Worm (Caenorhabditis elegans) whole organism, L4 larva: ENCODE data around the gene C46A5.4.
A peak's percentile ranks its signal among the peaks of the same experiment; 100 is the strongest.

Experiments used
- D1046.2 ChIP-seq: fragments of 200-800 bp; sonication (Bioruptor generic); IDR thresholded peaks from 2 replicates; pipeline ENCODE4 v1.3.6; 2022; ENCODE audit warnings: missing genetic modification characterization, missing compliant biosample characterization
- F10B5.3 ChIP-seq: sonication (generic microtip); optimal IDR thresholded peaks from 2 replicates; lab custom pipeline; 2016; ENCODE audit warnings: mild to moderate bottlenecking, missing genetic modification characterization, missing compliant biosample characterization
- F26F4.8 ChIP-seq: fragments of 200-800 bp; sonication (Bioruptor generic); conservative IDR thresholded peaks from 2 replicates; pipeline ENCODE4 v1.3.6; 2022; ENCODE audit warnings: missing genetic modification characterization, missing compliant biosample characterization
- F37D6.2 ChIP-seq: sonication (generic microtip); optimal IDR thresholded peaks from 2 replicates; lab custom pipeline; 2016; ENCODE audit warnings: mild to moderate bottlenecking, missing genetic modification characterization, missing compliant biosample characterization
- T20F7.1 ChIP-seq: fragments of 200-800 bp; sonication (Bioruptor generic); optimal IDR thresholded peaks from 2 replicates; lab custom pipeline; 2018; ENCODE audit warnings: mild to moderate bottlenecking, missing genetic modification characterization, missing compliant biosample characterization
- ceh-28 ChIP-seq: fragments of 150-350 bp; optimal IDR thresholded peaks from 2 replicates; lab custom pipeline; 2014; ENCODE audit warnings: missing biosample characterization, missing genetic modification reagents, missing genetic modification characterization
- ceh-32 ChIP-seq: sonication (generic microtip); optimal IDR thresholded peaks from 2 replicates; lab custom pipeline; 2016; ENCODE audit warnings: mild to moderate bottlenecking, missing genetic modification characterization, missing compliant biosample characterization; ENCODE audit not compliant: poor library complexity
- ceh-62 ChIP-seq: sonication (generic microtip); optimal IDR thresholded peaks from 2 replicates; lab custom pipeline; 2017; ENCODE audit warnings: missing biosample characterization, missing genetic modification characterization
- cey-2 ChIP-seq: sonication (generic microtip); optimal IDR thresholded peaks from 3 replicates; lab custom pipeline; 2017; ENCODE audit warnings: missing genetic modification characterization, mild to moderate bottlenecking, missing compliant biosample characterization, antibody characterized with exemption, borderline replicate concordance; ENCODE audit not compliant: insufficient read depth
- ctbp-1 ChIP-seq: fragments of 200-800 bp; sonication (Bioruptor generic); IDR thresholded peaks from 2 replicates; pipeline ENCODE4 v1.3.6; 2022; ENCODE audit warnings: missing genetic modification reagents, missing genetic modification characterization, missing compliant biosample characterization
- daf-8 ChIP-seq: fragments of 200-800 bp; sonication (Bioruptor generic); IDR thresholded peaks from 2 replicates; pipeline ENCODE4 v1.3.6; 2022; ENCODE audit warnings: missing genetic modification characterization, missing compliant biosample characterization
- dmd-9 ChIP-seq: fragments of 200-800 bp; sonication (Bioruptor generic); IDR thresholded peaks from 2 replicates; pipeline ENCODE4 v1.3.6; 2022; ENCODE audit warnings: missing genetic modification reagents, missing genetic modification characterization, missing compliant biosample characterization
- dpl-1 ChIP-seq: fragments of 150-350 bp; optimal IDR thresholded peaks from 2 replicates; lab custom pipeline; 2014; ENCODE audit warnings: missing biosample characterization, missing genetic modification reagents, missing genetic modification characterization
- dve-1 ChIP-seq: sonication (generic microtip); optimal IDR thresholded peaks from 2 replicates; lab custom pipeline; 2017; ENCODE audit warnings: antibody characterized with exemption, mild to moderate bottlenecking, missing genetic modification characterization, missing compliant biosample characterization; ENCODE audit not compliant: insufficient read depth
- fkh-10 ChIP-seq: fragments of 150-350 bp; optimal IDR thresholded peaks from 2 replicates; lab custom pipeline; 2014; ENCODE audit warnings: missing biosample characterization, missing genetic modification reagents, missing genetic modification characterization
- hif-1 ChIP-seq, 2 experiments: sonication (generic microtip); optimal IDR thresholded peaks; 2 replicates each; lab custom pipeline; 2016 to 2017; ENCODE audit warnings: missing compliant biosample characterization in 2 of 2, missing genetic modification characterization in 2 of 2, missing genetic modification reagents in 2 of 2, missing genotype in 2 of 2, mild to moderate bottlenecking in 1 of 2
- hlh-11 ChIP-seq: fragments of 200-800 bp; sonication (Bioruptor generic); optimal IDR thresholded peaks from 2 replicates; lab custom pipeline; 2018; ENCODE audit warnings: mild to moderate bottlenecking, missing genetic modification characterization, missing compliant biosample characterization
- hlh-30 ChIP-seq: sonication (generic microtip); optimal IDR thresholded peaks from 2 replicates; lab custom pipeline; 2017; ENCODE audit warnings: antibody characterized with exemption, mild to moderate bottlenecking, missing genetic modification characterization, missing compliant biosample characterization; ENCODE audit not compliant: insufficient read depth
- jun-1 ChIP-seq: fragments of 150-350 bp; optimal IDR thresholded peaks from 2 replicates; lab custom pipeline; 2014; ENCODE audit warnings: missing biosample characterization, missing genetic modification reagents, missing genetic modification characterization
- lin-1 ChIP-seq: fragments of 200-800 bp; sonication (Bioruptor generic); IDR thresholded peaks from 2 replicates; pipeline ENCODE4 v1.3.6; 2022; ENCODE audit warnings: missing genetic modification reagents, missing genetic modification characterization, missing compliant biosample characterization
- lin-15B ChIP-seq: fragments of 150-350 bp; sonication (generic microtip); optimal IDR thresholded peaks from 3 replicates; lab custom pipeline; 2014; ENCODE audit warnings: missing biosample characterization, missing genetic modification characterization
- lsy-2 ChIP-seq, 2 experiments: fragments of 150-350 bp in 1 of 2; sonication (generic microtip) in 1 of 2; optimal IDR thresholded peaks; 2 replicates each; lab custom pipeline; 2014 to 2017; ENCODE audit warnings: missing biosample characterization in 2 of 2, missing genetic modification characterization in 2 of 2
- mdl-1 ChIP-seq, 2 experiments: fragments of 150-350 bp in 1 of 2; sonication (generic microtip) in 1 of 2; optimal IDR thresholded peaks; 2 replicates each; lab custom pipeline; 2014 to 2017; ENCODE audit warnings: missing biosample characterization in 2 of 2, missing genetic modification characterization in 2 of 2
- mep-1 ChIP-seq: fragments of 150-350 bp; sonication (generic microtip); optimal IDR thresholded peaks from 3 replicates; lab custom pipeline; 2014; ENCODE audit warnings: missing biosample characterization, missing genetic modification characterization
- mes-2 ChIP-seq: sonication (generic microtip); optimal IDR thresholded peaks from 2 replicates; lab custom pipeline; 2016; ENCODE audit warnings: missing genotype, mild to moderate bottlenecking, missing genetic modification characterization, missing compliant biosample characterization; ENCODE audit not compliant: poor library complexity, severe bottlenecking
- nhr-10 ChIP-seq: fragments of 150-350 bp; optimal IDR thresholded peaks from 2 replicates; lab custom pipeline; 2014; ENCODE audit warnings: missing biosample characterization, missing genetic modification characterization
- nhr-11 ChIP-seq: fragments of 150-350 bp; optimal IDR thresholded peaks from 2 replicates; lab custom pipeline; 2014; ENCODE audit warnings: missing biosample characterization, missing genetic modification characterization
- nhr-111 ChIP-seq: fragments of 200-800 bp; sonication (Bioruptor generic); optimal IDR thresholded peaks from 2 replicates; lab custom pipeline; 2018; ENCODE audit warnings: mild to moderate bottlenecking, missing genetic modification characterization, missing compliant biosample characterization
- nhr-237 ChIP-seq: sonication (generic microtip); optimal IDR thresholded peaks from 2 replicates; lab custom pipeline; 2017; ENCODE audit warnings: missing biosample characterization, missing genetic modification characterization
- nhr-41 ChIP-seq: fragments of 200-800 bp; sonication (Bioruptor generic); IDR thresholded peaks from 2 replicates; pipeline ENCODE4 v1.3.6; 2022; ENCODE audit warnings: missing genetic modification reagents, missing genetic modification characterization, missing compliant biosample characterization
- nhr-42 ChIP-seq: fragments of 200-800 bp; sonication (Bioruptor generic); IDR thresholded peaks from 2 replicates; pipeline ENCODE4 v1.3.6; 2022; ENCODE audit warnings: missing genetic modification characterization, missing compliant biosample characterization
- nhr-48 ChIP-seq: sonication (generic microtip); optimal IDR thresholded peaks from 2 replicates; lab custom pipeline; 2016; ENCODE audit warnings: mild to moderate bottlenecking, missing genetic modification characterization, missing compliant biosample characterization
- nhr-6 ChIP-seq: fragments of 150-350 bp; optimal IDR thresholded peaks from 2 replicates; lab custom pipeline; 2014; ENCODE audit warnings: missing biosample characterization, missing genetic modification characterization
- nhr-77 ChIP-seq: fragments of 150-350 bp; optimal IDR thresholded peaks from 2 replicates; lab custom pipeline; 2014; ENCODE audit warnings: missing biosample characterization, missing genetic modification characterization
- pha-4 ChIP-seq, 2 experiments: fragments of 150-350 bp in 1 of 2; fragments of 200-800 bp in 1 of 2; sonication (Bioruptor generic) in 1 of 2; IDR thresholded peaks in 1 of 2; optimal IDR thresholded peaks in 1 of 2; 2 replicates each; pipeline versions ENCODE4 v1.3.6 to Lab custom; 2014 to 2022; ENCODE audit warnings: missing genetic modification characterization in 2 of 2, missing genetic modification reagents in 2 of 2, missing biosample characterization in 1 of 2, missing compliant biosample characterization in 1 of 2
- pqm-1 ChIP-seq: sonication (generic microtip); optimal IDR thresholded peaks from 2 replicates; lab custom pipeline; 2017; ENCODE audit warnings: missing biosample characterization, missing genetic modification characterization
- saeg-2 ChIP-seq: fragments of 200-800 bp; sonication (Bioruptor generic); IDR thresholded peaks from 2 replicates; pipeline ENCODE4 v1.3.6; 2022; ENCODE audit warnings: missing genetic modification reagents, missing genetic modification characterization, missing compliant biosample characterization
- sdz-12 ChIP-seq: fragments of 200-800 bp; sonication (Bioruptor generic); optimal IDR thresholded peaks from 2 replicates; lab custom pipeline; 2018; ENCODE audit warnings: mild to moderate bottlenecking, missing genetic modification characterization, missing compliant biosample characterization
- set-16 ChIP-seq: fragments of 200-800 bp; sonication (Bioruptor generic); IDR thresholded peaks from 2 replicates; pipeline ENCODE4 v1.3.6; 2022; ENCODE audit warnings: missing genetic modification reagents, missing genetic modification characterization, missing compliant biosample characterization
- snpc-1.2 ChIP-seq: fragments of 200-800 bp; sonication (Bioruptor generic); IDR thresholded peaks from 2 replicates; pipeline ENCODE4 v1.3.6; 2022; ENCODE audit warnings: missing genetic modification reagents, missing genetic modification characterization, missing compliant biosample characterization
- spr-1 ChIP-seq: sonication (generic microtip); optimal IDR thresholded peaks from 2 replicates; lab custom pipeline; 2016; ENCODE audit warnings: mild to moderate bottlenecking, missing genetic modification characterization, missing compliant biosample characterization
- spr-3 ChIP-seq: fragments of 200-800 bp; sonication (Bioruptor generic); optimal IDR thresholded peaks from 2 replicates; lab custom pipeline; 2018; ENCODE audit warnings: mild to moderate bottlenecking, missing genetic modification characterization, missing compliant biosample characterization
- tra-1 ChIP-seq: fragments of 200-800 bp; sonication (Bioruptor generic); IDR thresholded peaks from 2 replicates; pipeline ENCODE4 v1.3.6; 2022; ENCODE audit warnings: missing genetic modification reagents, missing genetic modification characterization, missing compliant biosample characterization
- unc-62 ChIP-seq, 3 experiments: fragments of 150-350 bp in 1 of 3; sonication (generic microtip); optimal IDR thresholded peaks in 2 of 3; peaks in 1 of 3; 1 replicate in 1 of 3; 2 replicates in 2 of 3; lab custom pipeline; 2014 to 2017; ENCODE audit warnings: missing biosample characterization in 3 of 3, missing genetic modification characterization in 3 of 3, missing genetic modification reagents in 3 of 3, missing genotype in 1 of 3
- vab-7 ChIP-seq: fragments of 200-800 bp; sonication (Bioruptor generic); IDR thresholded peaks from 2 replicates; pipeline ENCODE4 v1.3.6; 2022; ENCODE audit warnings: missing genetic modification reagents, missing genetic modification characterization, missing compliant biosample characterization
- zfp-3 ChIP-seq: fragments of 200-800 bp; sonication (Bioruptor generic); conservative IDR thresholded peaks from 2 replicates; pipeline ENCODE4 v1.3.6; 2022; ENCODE audit warnings: missing genetic modification reagents, missing genetic modification characterization, missing compliant biosample characterization
- zip-2 ChIP-seq: fragments of 150-350 bp; optimal IDR thresholded peaks from 2 replicates; lab custom pipeline; 2014; ENCODE audit warnings: missing biosample characterization, missing genetic modification characterization
- ztf-7 ChIP-seq: fragments of 150-350 bp; optimal IDR thresholded peaks from 2 replicates; lab custom pipeline; 2014; ENCODE audit warnings: missing biosample characterization, missing genetic modification characterization

C46A5.4 gene

ce11 chrIV:7710824-7711223, 46.3 kb downstream of the C46A5.4 start, which contains the start of gene nhr-8 (continued):
- TF ChIP-seq dmd-9 (GFP tag; lab: Robert Waterston, UW) (no peak), dve-1 (tag; lab: Kevin White, UChicago) (peak; percentile 92), nhr-237 (tag; lab: Kevin White, UChicago) (no peak), nhr-10 (tag; lab: Kevin White, UChicago) (no peak), D1046.2 (GFP tag; lab: Robert Waterston, UW) (no peak), nhr-11 (tag; lab: Kevin White, UChicago) (no peak), nhr-6 (tag; lab: Kevin White, UChicago) (peak; percentile 16), mes-2 (tag; lab: Kevin White, UChicago) (peak; percentile 17), fkh-10 (GFP tag; lab: Kevin White, UChicago) (no peak), spr-3 (no peak), lin-1 (peak; percentile 67), pha-4 (GFP tag; IDR thresholded peaks at IDR 0.05; lab: Robert Waterston, UW) (no peak), pha-4 (tag; optimal IDR thresholded peaks at IDR 0.05; lab: Kevin White, UChicago) (no peak), snpc-1.2 (GFP tag; lab: Robert Waterston, UW) (no peak), saeg-2 (0 out of 2 replicates have a peak, but pooled peaks have one; percentile 29), nhr-77 (tag; lab: Kevin White, UChicago) (peak; percentile 63), sdz-12 (GFP tag; lab: Kevin White, UChicago) (no peak), lin-15B (tag; lab: Kevin White, UChicago) (no peak), F37D6.2 (tag; lab: Kevin White, UChicago) (no peak), tra-1 (GFP tag; lab: Robert Waterston, UW) (peak; percentile 58; the same call in 1 of the 2 replicates), ceh-32 (tag; lab: Kevin White, UChicago) (no peak), F26F4.8 (GFP tag; lab: Robert Waterston, UW) (no peak), spr-1 (tag; lab: Kevin White, UChicago) (no peak), ceh-28 (no peak), nhr-42 (GFP tag; lab: Robert Waterston, UW) (no peak), T20F7.1 (GFP tag; lab: Kevin White, UChicago) (peak; percentile 51), mdl-1 (tag; optimal IDR thresholded peaks at IDR 0.05; lab: Kevin White, UChicago) (no peak), hlh-11 (tag; lab: Kevin White, UChicago) (peak; percentile 87), vab-7 (GFP tag; lab: Robert Waterston, UW) (no peak), unc-62 (GFP tag; optimal IDR thresholded peaks at IDR 0.05 in 1 of 2; lab: Kevin White, UChicago) (no peak), unc-62 (tag; optimal IDR thresholded peaks at IDR 0.05; lab: Kevin White, UChicago) (no peak), lsy-2 (tag; optimal IDR thresholded peaks at IDR 0.05; lab: Kevin White, UChicago) (peak in 1 of 2 experiments; percentile 29), ctbp-1 (GFP tag; lab: Robert Waterston, UW) (no peak), hif-1 (tag; optimal IDR thresholded peaks at IDR 0.05; lab: Kevin White, UChicago) (no peak), ztf-7 (tag; lab: Kevin White, UChicago) (peak; percentile 2), nhr-111 (GFP tag; lab: Kevin White, UChicago) (no peak), nhr-48 (tag; lab: Kevin White, UChicago) (peak; percentile 15), F10B5.3 (tag; lab: Kevin White, UChicago) (no peak), hlh-30 (peak; percentile 23), dpl-1 (GFP tag; lab: Kevin White, UChicago) (no peak), pqm-1 (tag; lab: Kevin White, UChicago) (peak; percentile 97), jun-1 (tag; lab: Kevin White, UChicago) (no peak), zfp-3 (no peak), cey-2 (tag; lab: Kevin White, UChicago) (no peak), zip-2 (tag; lab: Kevin White, UChicago) (no peak), daf-8 (GFP tag; lab: Robert Waterston, UW) (no peak), mep-1 (peak; percentile 54), ceh-62 (tag; lab: Kevin White, UChicago) (no peak), set-16 (GFP tag; lab: Robert Waterston, UW) (no peak), nhr-41 (GFP tag; lab: Robert Waterston, UW) (no peak)
